Fruit fly (Drosophila melanogaster): ENCODE measurements around the gene CG7173.
A peak's percentile ranks its signal among the peaks of the same experiment; 100 is the strongest.

CG7173 gene

DNA sequence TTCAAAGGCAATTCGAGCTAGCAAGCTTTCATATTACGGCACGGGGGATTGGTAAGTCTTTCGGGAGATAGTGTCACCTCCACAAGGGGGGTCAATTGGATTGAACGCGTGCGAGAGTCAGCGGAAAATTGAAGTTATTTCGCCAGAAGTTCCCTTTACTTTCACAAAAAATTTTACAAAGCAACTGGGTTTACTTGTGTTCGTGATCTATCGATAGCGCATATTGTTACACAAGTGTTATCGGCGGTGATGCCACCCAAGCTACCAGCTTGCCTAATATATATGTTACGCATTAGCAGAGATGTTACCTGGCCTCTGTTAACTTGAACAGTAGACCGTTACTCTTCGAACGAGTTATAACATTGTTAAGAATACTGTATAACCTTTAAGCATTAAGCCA, 3.3 kb downstream of the CG7173 start, which contains the start of gene Wnk:
Wnk (minus strand) TSS at position 177 of the 400 bp plus-strand sequence.
- TF ChIP-seq topi (GFP tag; optimal IDR thresholded peaks at IDR 0.05) (no peak), eg (GFP tag; IDR thresholded peaks at IDR 0.05) (no peak), Sox15 (GFP tag; optimal IDR thresholded peaks at IDR 0.05) (no peak), Hr4 (GFP tag; optimal IDR thresholded peaks at IDR 0.05) (no peak), CG15336 (GFP tag; IDR thresholded peaks at IDR 0.05) (no peak), CG8319 (GFP tag; optimal IDR thresholded peaks at IDR 0.05) (no peak), CG3919 (GFP tag; optimal IDR thresholded peaks at IDR 0.05) (no peak), Sox102F (GFP tag; optimal IDR thresholded peaks at IDR 0.05) (no peak), CG10631 (GFP tag; optimal IDR thresholded peaks at IDR 0.05) (no peak)

DNA sequence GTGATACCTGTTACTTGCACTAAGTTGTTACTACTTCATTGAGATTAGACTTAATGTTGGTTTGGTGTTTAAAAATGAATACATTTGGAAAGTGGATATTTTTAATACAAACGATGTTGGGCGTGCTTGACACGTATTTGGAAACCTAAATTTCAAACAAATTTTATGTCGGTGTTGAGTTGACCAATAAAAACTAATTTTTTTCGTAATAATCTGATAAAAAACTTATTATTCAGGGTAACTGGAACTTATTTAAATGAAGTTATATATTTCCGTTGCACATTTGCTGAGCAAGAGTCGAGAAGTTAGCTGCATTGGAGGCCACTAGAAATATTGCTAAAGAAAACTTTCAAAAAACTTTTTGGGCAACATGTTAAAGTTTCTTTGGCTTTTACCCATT, 16.0 kb downstream of the CG7173 start, which contains the start of gene CG33290:
CG33290 (plus strand) TSS at position 301 of the 400 bp plus-strand sequence.
- no peak for TF ChIP-seq OdsH (GFP tag; optimal IDR thresholded peaks at IDR 0.05)
- TF ChIP-seq CG10669 (GFP tag; optimal IDR thresholded peaks at IDR 0.05): no peak
- no peak for TF ChIP-seq Hr38 (GFP tag; optimal IDR thresholded peaks at IDR 0.05)

DNA sequence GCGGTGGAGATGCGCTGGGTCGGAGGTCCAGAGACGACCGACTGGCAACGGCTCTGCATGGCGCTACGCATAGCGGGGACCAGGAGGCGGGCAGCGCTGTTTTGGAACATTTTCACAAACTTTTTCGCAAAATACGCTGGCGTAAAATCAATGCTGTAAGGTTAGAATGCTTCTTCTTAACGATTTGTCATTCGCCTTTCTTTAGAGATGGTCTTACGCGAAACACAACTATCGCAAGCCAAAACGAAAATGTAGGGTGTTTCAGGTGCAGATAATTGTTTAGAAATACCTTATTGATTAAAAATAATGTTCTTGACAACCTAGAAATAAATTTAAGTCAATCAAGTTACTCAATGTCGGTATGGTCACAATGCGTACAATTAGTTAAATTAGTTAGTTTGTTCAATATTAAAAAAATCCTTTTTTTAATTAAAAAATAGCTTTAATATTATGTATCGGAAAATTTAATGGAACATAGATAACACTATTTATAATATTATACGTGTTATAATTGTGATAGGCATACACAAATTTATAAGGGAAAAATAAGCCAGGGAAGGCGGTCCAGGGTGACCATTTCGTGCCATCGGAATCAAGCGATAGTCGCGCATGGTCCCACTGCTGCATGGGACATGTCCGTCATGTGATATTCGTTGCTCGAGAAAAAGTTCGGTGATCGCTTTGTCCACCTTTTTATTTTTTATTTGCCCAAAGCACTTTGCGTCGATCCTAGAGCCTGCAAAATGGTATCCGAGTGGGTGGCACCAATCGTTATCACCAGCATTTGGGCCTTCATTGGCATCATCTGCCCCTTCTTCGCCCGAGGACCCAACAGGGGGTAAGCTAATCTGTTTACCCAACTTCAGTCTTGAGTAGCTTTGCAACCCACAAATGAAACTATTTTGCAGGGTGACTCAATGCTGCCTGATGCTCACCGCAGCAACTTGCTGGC, 18.5 kb downstream of the CG7173 start, which contains the start of the genes COX8 and VhaM9.7-b:
COX8 (minus strand) TSS at position 203 of the 952 bp plus-strand sequence.
VhaM9.7-b (plus strand) TSS at position 618 of the 952 bp plus-strand sequence.
- TF ChIP-seq CG6808 (GFP tag; optimal IDR thresholded peaks at IDR 0.05) (no peak), Hr4 (GFP tag; optimal IDR thresholded peaks at IDR 0.05) (peak; percentile 61), CG4318 (GFP tag; optimal IDR thresholded peaks at IDR 0.05) (no peak), acj6 (GFP tag; optimal IDR thresholded peaks at IDR 0.05) (no peak), svp (GFP tag) (no peak), CG8319 (GFP tag; optimal IDR thresholded peaks at IDR 0.05) (no peak), Hr38 (GFP tag; optimal IDR thresholded peaks at IDR 0.05) (no peak), CG16779 (tag; optimal IDR thresholded peaks at IDR 0.05) (no peak), CG11902 (GFP tag; optimal IDR thresholded peaks at IDR 0.05) (peak; percentile 55), Sox102F (GFP tag; optimal IDR thresholded peaks at IDR 0.05) (no peak), Gug (GFP tag; IDR thresholded peaks at IDR 0.05) (no peak), pdm3 (GFP tag; optimal IDR thresholded peaks at IDR 0.05) (no peak), OdsH (GFP tag; optimal IDR thresholded peaks at IDR 0.05) (no peak), CG9139 (GFP tag; optimal IDR thresholded peaks at IDR 0.05) (no peak), spab (GFP tag; optimal IDR thresholded peaks at IDR 0.05) (no peak), CG3032 (tag; optimal IDR thresholded peaks at IDR 0.05) (peak; percentile 30), CG11294 (GFP tag; IDR thresholded peaks at IDR 0.05) (no peak), achi (GFP tag; optimal IDR thresholded peaks at IDR 0.05) (no peak), esn (GFP tag; optimal IDR thresholded peaks at IDR 0.05) (peak; percentile 67), CG15336 (GFP tag; IDR thresholded peaks at IDR 0.05) (no peak), CG8119 (GFP tag; IDR thresholded peaks at IDR 0.05) (no peak), fkh (GFP tag; optimal IDR thresholded peaks at IDR 0.05) (no peak), eg (GFP tag; IDR thresholded peaks at IDR 0.05) (no peak), CG11762 (GFP tag; optimal IDR thresholded peaks at IDR 0.05; ENCODE audit: insufficient read depth) (no peak), CG32006 (GFP tag; optimal IDR thresholded peaks at IDR 0.05) (no peak), fd59A (GFP tag; optimal IDR thresholded peaks at IDR 0.05) (no peak), CG6276 (GFP tag; optimal IDR thresholded peaks at IDR 0.05) (no peak), salr (GFP tag; optimal IDR thresholded peaks at IDR 0.05) (no peak), Lpt (GFP tag; optimal IDR thresholded peaks at IDR 0.05) (no peak), topi (GFP tag; optimal IDR thresholded peaks at IDR 0.05) (no peak), fd85E (GFP tag; optimal IDR thresholded peaks at IDR 0.05) (no peak), Ets21C (GFP tag; optimal IDR thresholded peaks at IDR 0.05) (peak; percentile 39), CG8632 (GFP tag; optimal IDR thresholded peaks at IDR 0.05) (no peak), ss (GFP tag; optimal IDR thresholded peaks at IDR 0.05) (no peak), Smox (GFP tag; optimal IDR thresholded peaks at IDR 0.05) (no peak), dsx (GFP tag; optimal IDR thresholded peaks at IDR 0.05; ENCODE audit: poor library complexity, severe bottlenecking) (no peak), Eip78C (GFP tag) (peak; percentile 80), net (GFP tag; optimal IDR thresholded peaks at IDR 0.05) (no peak), CG1621 (tag; optimal IDR thresholded peaks at IDR 0.05) (no peak), dac (GFP tag; optimal IDR thresholded peaks at IDR 0.05) (no peak), Ets96B (tag; optimal IDR thresholded peaks at IDR 0.05) (no peak)

All from whole organism, prepupa.